Worm (Caenorhabditis elegans) whole organism, late embryonic: ENCODE results near the gene C14F11.7.

Source experiments
- ceh-34 ChIP-seq: sonication (generic microtip); optimal IDR thresholded peaks from 2 replicates; lab custom pipeline; 2016; ENCODE audit warnings: mild to moderate bottlenecking, missing genetic modification characterization, missing compliant biosample characterization
- nhr-11 ChIP-seq: fragments of 150-350 bp; optimal IDR thresholded peaks from 2 replicates; lab custom pipeline; 2014; ENCODE audit warnings: missing biosample characterization, missing genetic modification characterization
- pat-9 ChIP-seq: fragments of 200-800 bp; sonication (Bioruptor generic); optimal IDR thresholded peaks from 2 replicates; lab custom pipeline; 2018; ENCODE audit warnings: mild to moderate bottlenecking, missing genetic modification characterization, moderate library complexity, missing compliant biosample characterization
- pqm-1 ChIP-seq: sonication (generic microtip); optimal IDR thresholded peaks from 2 replicates; lab custom pipeline; 2016; ENCODE audit warnings: missing genetic modification characterization, missing compliant biosample characterization

- TF ChIP-seq ceh-34 (tag; lab: Kevin White, UChicago) (no peak), nhr-11 (tag; lab: Kevin White, UChicago) (no peak), pat-9 (no peak), pqm-1 (no peak)
Measured at ce11 chrX:6208463-6208862, at the start of gene C14F11.7.
